Worm (Caenorhabditis elegans): ENCODE measurements around the gene smex-1.

DNA sequence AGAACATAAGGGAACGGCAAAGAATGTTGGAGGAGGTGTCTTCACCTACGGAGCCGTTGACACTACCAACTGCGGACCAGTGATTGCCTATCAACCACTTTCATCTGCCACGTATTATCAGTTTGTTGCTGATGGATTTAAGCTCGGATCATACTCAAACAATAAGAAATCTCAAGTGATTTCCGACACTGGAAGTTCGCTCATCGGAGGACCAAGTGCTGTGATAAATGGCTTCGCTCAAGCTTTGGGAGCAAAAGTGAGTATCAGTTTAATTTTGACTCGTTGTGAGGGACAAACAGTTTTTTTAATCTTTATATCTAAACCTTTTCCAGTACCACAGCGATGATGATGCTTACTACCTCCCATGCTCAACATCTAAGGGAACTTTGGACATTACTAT is 24.4 kb downstream of the smex-1 start:
- TF ChIP-seq dao-5 (tag; optimal IDR thresholded peaks at IDR 0.05) (no peak), him-1 (tag; optimal IDR thresholded peaks at IDR 0.05) (no peak)
